Worm (Caenorhabditis elegans): Measurements from ENCODE around the gene slc-25A18.2.
A peak's percentile ranks its signal among the peaks of the same experiment; 100 is the strongest.

The slc-25A18.2 gene

ce11 chrIV:7512617-7513233, 37.9 kb downstream of the slc-25A18.2 start, which contains the start of the genes plc-4 and R05G6.4 (continued):
- peak; percentile 60 for TF ChIP-seq C16A3.4 (tag; optimal IDR thresholded peaks at IDR 0.05)
- no peak for TF ChIP-seq lin-15B (tag; optimal IDR thresholded peaks at IDR 0.05)
- peak; percentile 37 to 59 (median 55) for TF ChIP-seq dpl-1 (GFP tag; optimal IDR thresholded peaks at IDR 0.05)
- peak; percentile 7 for TF ChIP-seq rnt-1 (tag; optimal IDR thresholded peaks at IDR 0.05)
- no peak for TF ChIP-seq ceh-63 (GFP tag; optimal IDR thresholded peaks at IDR 0.05)
- TF ChIP-seq lir-3 (tag; optimal IDR thresholded peaks at IDR 0.05; ENCODE audit: poor library complexity): no peak
- TF ChIP-seq nhr-19 (GFP tag; conservative IDR thresholded peaks at IDR 0.05): peak; percentile 13; the same call in 1 of the 2 replicates
- TF ChIP-seq aha-1 (tag; optimal IDR thresholded peaks at IDR 0.05): no peak
- TF ChIP-seq lsy-2 (tag; optimal IDR thresholded peaks at IDR 0.05): peak; percentile 53 to 68
- peak; percentile 42 for TF ChIP-seq swsn-7 (tag; optimal IDR thresholded peaks at IDR 0.05)
- peak; percentile 52 for TF ChIP-seq nhr-90 (tag; optimal IDR thresholded peaks at IDR 0.05; ENCODE audit: poor library complexity)
- no peak for TF ChIP-seq isw-1 (GFP tag; IDR thresholded peaks at IDR 0.05)
- peak; percentile 56 for TF ChIP-seq snu-23 (GFP tag; optimal IDR thresholded peaks at IDR 0.05)
- TF ChIP-seq nhr-28 (tag; optimal IDR thresholded peaks at IDR 0.05): no peak
- peak; percentile 16 for TF ChIP-seq nhr-77 (tag; optimal IDR thresholded peaks at IDR 0.05)
- no peak for TF ChIP-seq lin-13 (GFP tag; optimal IDR thresholded peaks at IDR 0.05)

- TF ChIP-seq nhr-28 (tag; optimal IDR thresholded peaks at IDR 0.05) (no peak), sptf-1 (tag; optimal IDR thresholded peaks at IDR 0.05) (no peak), ceh-8 (GFP tag; optimal IDR thresholded peaks at IDR 0.05) (no peak), egl-27 (tag; optimal IDR thresholded peaks at IDR 0.05) (no peak), nhr-76 (tag; optimal IDR thresholded peaks at IDR 0.05) (no peak), nhr-237 (tag; optimal IDR thresholded peaks at IDR 0.05) (no peak), nhr-77 (tag; optimal IDR thresholded peaks at IDR 0.05) (no peak), mab-9 (GFP tag; IDR thresholded peaks at IDR 0.05) (no peak), sup-37 (GFP tag; optimal IDR thresholded peaks at IDR 0.05) (no peak), lsy-2 (tag; optimal IDR thresholded peaks at IDR 0.05) (no peak)
These were observed 41.3 kb downstream of the slc-25A18.2 start, which contains the start of the genes R05G6.9 and R05G6.3 for ce11 chrIV:7516167-7516566. TSS of gene R05G6.9 (minus strand) at chrIV:7516267. TSS of gene R05G6.3 (plus strand) at chrIV:7516552.

DNA sequence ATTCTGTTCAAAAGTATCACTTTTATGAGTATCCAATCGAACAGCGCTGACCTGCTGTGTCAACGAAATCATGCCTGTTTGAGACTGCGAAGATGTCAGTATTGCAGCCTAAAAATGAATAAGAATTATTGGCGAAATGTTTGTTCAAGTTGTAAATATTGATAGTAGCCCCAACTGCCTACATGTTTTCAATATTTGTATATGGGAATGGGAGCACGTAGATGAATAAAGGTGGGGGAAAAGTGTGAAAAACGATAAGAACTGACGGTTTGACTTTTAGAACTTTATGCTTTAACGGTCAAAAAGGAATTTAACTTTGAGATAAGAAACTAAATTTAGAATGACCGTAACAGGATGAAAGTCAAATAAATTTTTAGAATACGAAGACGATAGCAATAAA, 45.4 kb downstream of the slc-25A18.2 start:
- TF ChIP-seq nhr-12 (tag; optimal IDR thresholded peaks at IDR 0.05) (no peak), ceh-88 (GFP tag; IDR thresholded peaks at IDR 0.05) (no peak), irx-1 (tag; optimal IDR thresholded peaks at IDR 0.05) (no peak), nhr-19 (GFP tag; conservative IDR thresholded peaks at IDR 0.05) (no peak), Y116A8C.19 (tag; optimal IDR thresholded peaks at IDR 0.05; ENCODE audit: borderline replicate concordance) (no peak), dpl-1 (GFP tag; optimal IDR thresholded peaks at IDR 0.05) (no peak), lin-35 (GFP tag; optimal IDR thresholded peaks at IDR 0.05) (peak in 1 of 2 experiments; percentile 2), efl-1 (optimal IDR thresholded peaks at IDR 0.05) (no peak), efl-1 (GFP tag; optimal IDR thresholded peaks at IDR 0.05 in 1 of 2) (peak in 1 of 2 experiments; percentile 68), vab-15 (tag; optimal IDR thresholded peaks at IDR 0.05) (no peak), blmp-1 (tag; optimal IDR thresholded peaks at IDR 0.05) (no peak), xbp-1 (tag; optimal IDR thresholded peaks at IDR 0.05) (no peak), ceh-90 (tag; optimal IDR thresholded peaks at IDR 0.05) (no peak), efl-3 (GFP tag; optimal IDR thresholded peaks at IDR 0.05) (no peak)

ce11 chrIV:7520841-7521240, 46.0 kb downstream of the slc-25A18.2 start:
- TF ChIP-seq mef-2 (tag; optimal IDR thresholded peaks at IDR 0.05) (no peak), swsn-7 (tag; optimal IDR thresholded peaks at IDR 0.05) (no peak), ztf-11 (tag; optimal IDR thresholded peaks at IDR 0.05) (no peak), elt-2 (tag; optimal IDR thresholded peaks at IDR 0.05) (peak; percentile 72), lin-35 (GFP tag; optimal IDR thresholded peaks at IDR 0.05) (peak in 1 of 2 experiments; percentile 16), grh-1 (GFP tag; IDR thresholded peaks at IDR 0.05) (no peak)

Data from whole organism, L1 larva.